Fruit fly (Drosophila melanogaster) whole organism, prepupa: ENCODE data around the gene Sps2.

ENCODE experiments used
- Blimp-1 ChIP-seq: fragments of 200-800 bp; sonication (Bioruptor generic); optimal IDR thresholded peaks from 3 replicates; lab custom pipeline; 2017; ENCODE audit warnings: missing biosample characterization, missing genetic modification characterization, mild to moderate bottlenecking, moderate library complexity, missing genetic modification reagents
- CG10631 ChIP-seq: fragments of 200-800 bp; sonication (Bioruptor generic); optimal IDR thresholded peaks from 2 replicates; lab custom pipeline; 2016; ENCODE audit warnings: missing biosample characterization, missing genetic modification characterization
- CG11762 ChIP-seq: fragments of 200-800 bp; sonication (Bioruptor generic); optimal IDR thresholded peaks from 3 replicates; lab custom pipeline; 2016; ENCODE audit warnings: missing biosample characterization, missing genetic modification characterization; ENCODE audit not compliant: insufficient read depth
- CG1621 ChIP-seq: fragments of 200-800 bp; sonication (Bioruptor generic); optimal IDR thresholded peaks from 3 replicates; lab custom pipeline; 2018; ENCODE audit warnings: missing biosample characterization, mild to moderate bottlenecking, missing genetic modification characterization
- CG3032 ChIP-seq: fragments of 200-800 bp; optimal IDR thresholded peaks from 2 replicates; lab custom pipeline; 2019; ENCODE audit warnings: missing biosample characterization, mild to moderate bottlenecking, missing genetic modification characterization, moderate library complexity
- CG31627 ChIP-seq: fragments of 200-800 bp; sonication (Bioruptor generic); optimal IDR thresholded peaks from 3 replicates; lab custom pipeline; 2016; ENCODE audit warnings: missing biosample characterization, missing genetic modification characterization
- CG34406 ChIP-seq: fragments of 200-800 bp; sonication (Bioruptor generic); optimal IDR thresholded peaks from 3 replicates; lab custom pipeline; 2016; ENCODE audit warnings: missing biosample characterization, missing genetic modification characterization
- CG3919 ChIP-seq: fragments of 200-800 bp; sonication (Bioruptor generic); optimal IDR thresholded peaks from 3 replicates; lab custom pipeline; 2016; ENCODE audit warnings: missing biosample characterization, missing genetic modification characterization
- CG4318 ChIP-seq: fragments of 200-800 bp; sonication (Bioruptor generic); optimal IDR thresholded peaks from 3 replicates; lab custom pipeline; 2017; ENCODE audit warnings: missing biosample characterization, mild to moderate bottlenecking, missing genetic modification characterization
- CG6792 ChIP-seq: fragments of 200-800 bp; sonication (Bioruptor generic); optimal IDR thresholded peaks from 3 replicates; lab custom pipeline; 2016; ENCODE audit warnings: missing biosample characterization, missing genetic modification characterization
- CG6808 ChIP-seq: fragments of 200-800 bp; sonication (Bioruptor generic); optimal IDR thresholded peaks from 3 replicates; lab custom pipeline; 2017; ENCODE audit warnings: missing biosample characterization, missing genetic modification characterization, mild to moderate bottlenecking, moderate library complexity, missing genetic modification reagents
- CG8119 ChIP-seq: fragments of 200-800 bp; sonication (Bioruptor generic); IDR thresholded peaks from 3 replicates; pipeline ENCODE4 v1.3.6; 2022; ENCODE audit warnings: missing biosample characterization, missing genetic modification characterization
- CG8632 ChIP-seq: fragments of 200-800 bp; sonication (Bioruptor generic); optimal IDR thresholded peaks from 3 replicates; lab custom pipeline; 2016; ENCODE audit warnings: missing biosample characterization, missing genetic modification characterization
- CG9139 ChIP-seq: fragments of 200-800 bp; sonication (Bioruptor generic); optimal IDR thresholded peaks from 3 replicates; lab custom pipeline; 2017; ENCODE audit warnings: missing biosample characterization, mild to moderate bottlenecking, missing genetic modification characterization
- Eip75B ChIP-seq: fragments of 200-800 bp; sonication (Bioruptor generic); optimal IDR thresholded peaks from 3 replicates; lab custom pipeline; 2016; ENCODE audit warnings: missing biosample characterization, missing genetic modification characterization
- Eip78C ChIP-seq: fragments of 200-800 bp; sonication (Bioruptor generic); peaks from one replicate; lab custom pipeline; 2016; ENCODE audit warnings: missing biosample characterization, missing genetic modification characterization
- Ets21C ChIP-seq: fragments of 200-800 bp; sonication (Bioruptor generic); optimal IDR thresholded peaks from 3 replicates; lab custom pipeline; 2016; ENCODE audit warnings: missing biosample characterization, missing genetic modification characterization
- Ets96B ChIP-seq: fragments of 200-800 bp; optimal IDR thresholded peaks from 2 replicates; lab custom pipeline; 2019; ENCODE audit warnings: missing biosample characterization, mild to moderate bottlenecking, missing genetic modification characterization, moderate library complexity
- Hr38 ChIP-seq: sonication (Bioruptor generic); optimal IDR thresholded peaks from 2 replicates; lab custom pipeline; 2016; ENCODE audit warnings: missing biosample characterization, missing genetic modification characterization
- Hr39 ChIP-seq: fragments of 200-800 bp; sonication (Bioruptor generic); optimal IDR thresholded peaks from 2 replicates; lab custom pipeline; 2016; ENCODE audit warnings: missing biosample characterization, missing genetic modification characterization
- Hr4 ChIP-seq: fragments of 200-800 bp; sonication (Bioruptor generic); optimal IDR thresholded peaks from 3 replicates; lab custom pipeline; 2016; ENCODE audit warnings: missing biosample characterization, missing genetic modification characterization
- Lpt ChIP-seq: fragments of 200-800 bp; sonication (Bioruptor generic); optimal IDR thresholded peaks from 3 replicates; lab custom pipeline; 2016; ENCODE audit warnings: missing biosample characterization, missing genetic modification characterization
- Met ChIP-seq: fragments of 200-800 bp; sonication (Bioruptor generic); optimal IDR thresholded peaks from 3 replicates; lab custom pipeline; 2016; ENCODE audit warnings: missing biosample characterization, missing genetic modification characterization
- OdsH ChIP-seq: fragments of 200-800 bp; sonication (Bioruptor generic); optimal IDR thresholded peaks from 3 replicates; lab custom pipeline; 2016; ENCODE audit warnings: missing biosample characterization, missing genetic modification characterization
- Sox14 ChIP-seq: fragments of 200-800 bp; sonication (Bioruptor generic); optimal IDR thresholded peaks from 3 replicates; lab custom pipeline; 2016; ENCODE audit warnings: missing biosample characterization, missing genetic modification characterization
- Sox15 ChIP-seq: fragments of 200-800 bp; sonication (Bioruptor generic); optimal IDR thresholded peaks from 3 replicates; lab custom pipeline; 2016; ENCODE audit warnings: missing biosample characterization, missing genetic modification characterization
- acj6 ChIP-seq: fragments of 200-800 bp; sonication (Bioruptor generic); optimal IDR thresholded peaks from 3 replicates; lab custom pipeline; 2016; ENCODE audit warnings: missing biosample characterization, missing genetic modification characterization
- cyc ChIP-seq: fragments of 200-800 bp; sonication (Bioruptor generic); optimal IDR thresholded peaks from 3 replicates; lab custom pipeline; 2016; ENCODE audit warnings: missing biosample characterization, missing genetic modification characterization
- dac ChIP-seq: fragments of 200-800 bp; sonication (Bioruptor generic); optimal IDR thresholded peaks from 2 replicates; lab custom pipeline; 2017; ENCODE audit warnings: missing biosample characterization, mild to moderate bottlenecking, missing genetic modification characterization
- esn ChIP-seq: fragments of 200-800 bp; sonication (Bioruptor generic); optimal IDR thresholded peaks from 2 replicates; lab custom pipeline; 2016; ENCODE audit warnings: missing biosample characterization, mild to moderate bottlenecking, missing genetic modification characterization, moderate library complexity
- fd59A ChIP-seq: fragments of 200-800 bp; sonication (Bioruptor generic); optimal IDR thresholded peaks from 2 replicates; lab custom pipeline; 2017; ENCODE audit warnings: missing biosample characterization, mild to moderate bottlenecking, missing genetic modification characterization, missing genetic modification reagents
- fkh ChIP-seq: fragments of 200-800 bp; sonication (Bioruptor generic); optimal IDR thresholded peaks from 3 replicates; lab custom pipeline; 2017; ENCODE audit warnings: missing biosample characterization, mild to moderate bottlenecking, missing genetic modification characterization, moderate library complexity
- lz ChIP-seq: fragments of 200-800 bp; sonication (Bioruptor generic); optimal IDR thresholded peaks from 3 replicates; lab custom pipeline; 2016; ENCODE audit warnings: missing biosample characterization, missing genetic modification characterization
- pdm3 ChIP-seq: fragments of 200-800 bp; sonication (Bioruptor generic); optimal IDR thresholded peaks from 3 replicates; lab custom pipeline; 2016; ENCODE audit warnings: missing biosample characterization, missing genetic modification characterization
- salr ChIP-seq, 2 experiments: fragments of 200-800 bp; sonication (Bioruptor generic); optimal IDR thresholded peaks; 3 replicates each; lab custom pipeline; 2016 to 2018; ENCODE audit warnings: missing biosample characterization in 2 of 2, missing genetic modification characterization in 2 of 2, mild to moderate bottlenecking in 1 of 2
- spab ChIP-seq: fragments of 200-800 bp; sonication (Bioruptor generic); optimal IDR thresholded peaks from 2 replicates; lab custom pipeline; 2017; ENCODE audit warnings: missing biosample characterization, mild to moderate bottlenecking, missing genetic modification characterization, missing genetic modification reagents
- svp ChIP-seq: fragments of 200-800 bp; sonication (Bioruptor generic); peaks from one replicate; lab custom pipeline; 2016; ENCODE audit warnings: missing biosample characterization, missing genetic modification characterization
- vri ChIP-seq: fragments of 200-800 bp; sonication (Bioruptor generic); optimal IDR thresholded peaks from 3 replicates; lab custom pipeline; 2016; ENCODE audit warnings: missing biosample characterization, mild to moderate bottlenecking, missing genetic modification characterization

Gene Sps2

DNA sequence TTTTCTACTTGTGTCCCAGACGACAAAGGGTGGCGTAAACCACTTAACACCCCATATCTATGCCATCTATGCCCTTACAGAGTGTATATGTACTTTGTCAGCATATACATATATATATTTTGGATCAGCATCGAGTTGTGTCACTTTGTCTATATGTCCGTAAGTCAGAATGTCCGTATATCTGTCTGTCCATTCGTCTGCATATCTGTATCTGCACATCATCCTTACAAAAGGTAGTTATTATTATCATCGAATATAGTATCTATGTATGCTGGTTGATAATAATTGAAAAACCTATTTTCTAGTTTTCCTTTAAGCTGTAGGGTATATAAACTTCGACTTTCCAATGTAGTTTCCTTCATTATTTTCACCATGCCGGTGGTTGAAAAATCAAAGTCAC, 8.7 kb downstream of the Sps2 start:
- TF ChIP-seq Eip75B (GFP tag; lab: Kevin White, UChicago) (no peak), fd59A (GFP tag; lab: Kevin White, UChicago) (no peak), Lpt (GFP tag; lab: Kevin White, UChicago) (no peak), Hr39 (GFP tag; lab: Kevin White, UChicago) (no peak), Sox15 (no peak), svp (GFP tag; lab: Kevin White, UChicago) (no peak), CG9139 (no peak), CG8119 (GFP tag; lab: Robert Waterston, UW) (no peak), CG6792 (GFP tag; lab: Kevin White, UChicago) (no peak), Ets21C (GFP tag; lab: Kevin White, UChicago) (no peak), Blimp-1 (no peak), CG10631 (no peak), salr (GFP tag; optimal IDR thresholded peaks at IDR 0.05; lab: Kevin White, UChicago) (no peak), CG34406 (GFP tag; lab: Kevin White, UChicago) (no peak), CG4318 (GFP tag; lab: Kevin White, UChicago) (no peak), CG6808 (GFP tag; lab: Kevin White, UChicago) (no peak), fkh (no peak), CG3919 (no peak)

DNA sequence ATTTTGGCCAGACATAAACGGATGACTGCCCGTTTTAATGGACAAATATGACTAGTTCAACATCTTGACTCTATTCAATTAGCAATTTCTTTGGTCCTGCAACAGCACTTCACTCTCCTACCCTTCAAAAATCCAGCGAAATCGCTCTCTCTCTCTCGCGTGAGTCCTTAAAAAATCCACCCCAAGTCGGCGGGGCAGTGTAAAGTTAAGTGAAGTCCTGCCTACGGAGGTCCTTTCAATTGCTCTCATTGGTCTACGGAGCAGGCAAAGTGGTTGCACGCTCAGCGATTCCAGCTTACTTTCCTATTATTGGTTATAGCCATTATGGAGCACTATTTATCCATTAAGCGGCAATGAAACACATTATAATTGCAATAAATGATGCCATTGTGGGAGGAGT, 11.5 kb downstream of the Sps2 start, which contains the start of gene CG34367:
CG34367 (minus strand) TSS at position 35 of the 400 bp plus-strand sequence.
- no peak for TF ChIP-seq Hr38 (GFP tag; lab: Kevin White, UChicago)
- no peak for TF ChIP-seq CG31627 (GFP tag; lab: Kevin White, UChicago)
- TF ChIP-seq Hr4 = no peak
- TF ChIP-seq spab (GFP tag; lab: Kevin White, UChicago) = no peak
- TF ChIP-seq OdsH (GFP tag; lab: Kevin White, UChicago) = no peak
- no peak for TF ChIP-seq vri (GFP tag; lab: Kevin White, UChicago)
- no peak for TF ChIP-seq CG6792 (GFP tag; lab: Kevin White, UChicago)
- no peak for TF ChIP-seq Ets96B

DNA sequence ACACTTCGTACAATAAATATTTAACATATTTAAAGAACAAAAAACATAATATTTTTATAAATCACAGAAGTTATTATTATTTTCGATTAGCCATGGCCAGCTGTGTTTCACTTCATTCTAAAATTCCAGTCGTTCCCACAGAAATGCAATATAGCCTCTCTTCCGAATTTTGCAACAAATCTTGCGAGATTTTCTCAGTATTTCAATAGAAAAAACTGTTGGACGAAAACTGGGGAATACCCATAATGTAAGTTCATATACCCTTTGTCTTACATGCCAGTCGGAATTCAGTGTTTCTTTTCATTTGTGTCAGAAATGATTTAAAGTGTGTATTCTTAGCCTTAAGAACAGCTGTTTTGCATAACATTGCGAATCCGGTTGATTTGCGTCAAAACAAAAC, 14.1 kb downstream of the Sps2 start, which contains the start of the genes CtsL4 and ClpP:
CtsL4 (minus strand) TSS at position 90 of the 400 bp plus-strand sequence.
ClpP (plus strand) TSS at position 288 of the 400 bp plus-strand sequence.
- TF ChIP-seq cyc (peak; percentile 29), Eip78C (GFP tag; lab: Kevin White, UChicago) (no peak), CG34406 (GFP tag; lab: Kevin White, UChicago) (peak; percentile 40), esn (GFP tag; lab: Kevin White, UChicago) (peak; percentile 55), Blimp-1 (no peak), CG8119 (GFP tag; lab: Robert Waterston, UW) (no peak), OdsH (GFP tag; lab: Kevin White, UChicago) (peak; percentile 59), CG31627 (GFP tag; lab: Kevin White, UChicago) (peak; percentile 50), CG11762 (GFP tag; lab: Kevin White, UChicago) (no peak), Sox14 (peak; percentile 88), Ets96B (peak; percentile 32), CG3032 (tag; lab: Kevin White, UChicago) (peak; percentile 45), acj6 (GFP tag; lab: Kevin White, UChicago) (peak; percentile 36), dac (peak; percentile 10), Met (GFP tag; lab: Kevin White, UChicago) (no peak), CG1621 (tag; lab: Kevin White, UChicago) (peak; percentile 61), lz (GFP tag; lab: Kevin White, UChicago) (peak; percentile 45), CG8632 (GFP tag; lab: Kevin White, UChicago) (peak; percentile 37), pdm3 (no peak)
